Worm (Caenorhabditis elegans) whole organism, L4 larva: ENCODE data around the gene unc-6.

Experiments used
- F26F4.8 ChIP-seq: fragments of 200-800 bp; sonication (Bioruptor generic); conservative IDR thresholded peaks from 2 replicates; pipeline ENCODE4 v1.3.6; 2022; ENCODE audit warnings: missing genetic modification characterization, missing compliant biosample characterization
- F37D6.2 ChIP-seq: sonication (generic microtip); optimal IDR thresholded peaks from 2 replicates; lab custom pipeline; 2016; ENCODE audit warnings: mild to moderate bottlenecking, missing genetic modification characterization, missing compliant biosample characterization
- T26A8.4 ChIP-seq: fragments of 200-800 bp; sonication (Bioruptor generic); IDR thresholded peaks from 2 replicates; pipeline ENCODE4 v1.3.6; 2022; ENCODE audit warnings: missing genetic modification characterization, missing compliant biosample characterization
- Y48G9A.11 ChIP-seq: fragments of 200-800 bp; sonication (Bioruptor generic); IDR thresholded peaks from 2 replicates; pipeline ENCODE4 v1.3.6; 2022; ENCODE audit warnings: missing genetic modification reagents, missing genetic modification characterization, missing compliant biosample characterization
- Y5F2A.4 ChIP-seq: fragments of 200-800 bp; sonication (Bioruptor generic); optimal IDR thresholded peaks from 2 replicates; lab custom pipeline; 2018; ENCODE audit warnings: mild to moderate bottlenecking, missing genetic modification characterization, missing compliant biosample characterization
- Y75B8A.6 ChIP-seq: fragments of 200-800 bp; sonication (Bioruptor generic); IDR thresholded peaks from 2 replicates; pipeline ENCODE4 v1.3.6; 2022; ENCODE audit warnings: missing genetic modification reagents, missing genetic modification characterization, missing compliant biosample characterization
- ZK337.2 ChIP-seq: fragments of 200-800 bp; sonication (Bioruptor generic); IDR thresholded peaks from 2 replicates; pipeline ENCODE4 v1.3.6; 2022; ENCODE audit warnings: missing genetic modification reagents, missing genetic modification characterization, missing compliant biosample characterization
- aha-1 ChIP-seq: fragments of 150-350 bp; peaks from one replicate; lab custom pipeline; 2014; ENCODE audit warnings: missing biosample characterization, missing genetic modification characterization
- ama-1 ChIP-seq: fragments of 150-350 bp; optimal IDR thresholded peaks from 2 replicates; lab custom pipeline; 2014; ENCODE audit warnings: inconsistent platforms, mixed read lengths
- ceh-20 ChIP-seq: fragments of 200-800 bp; sonication (Bioruptor generic); IDR thresholded peaks from 2 replicates; pipeline ENCODE4 v1.3.6; 2022; ENCODE audit warnings: missing genetic modification reagents, missing genetic modification characterization, missing compliant biosample characterization
- ceh-28 ChIP-seq: fragments of 150-350 bp; optimal IDR thresholded peaks from 2 replicates; lab custom pipeline; 2014; ENCODE audit warnings: missing biosample characterization, missing genetic modification reagents, missing genetic modification characterization
- ceh-44 ChIP-seq: fragments of 200-800 bp; sonication (Bioruptor generic); IDR thresholded peaks from 2 replicates; pipeline ENCODE4 v1.3.6; 2022; ENCODE audit warnings: missing genetic modification reagents, missing genetic modification characterization, missing compliant biosample characterization
- cey-2 ChIP-seq: sonication (generic microtip); optimal IDR thresholded peaks from 3 replicates; lab custom pipeline; 2017; ENCODE audit warnings: missing genetic modification characterization, mild to moderate bottlenecking, missing compliant biosample characterization, antibody characterized with exemption, borderline replicate concordance; ENCODE audit not compliant: insufficient read depth
- ctbp-1 ChIP-seq: fragments of 200-800 bp; sonication (Bioruptor generic); IDR thresholded peaks from 2 replicates; pipeline ENCODE4 v1.3.6; 2022; ENCODE audit warnings: missing genetic modification reagents, missing genetic modification characterization, missing compliant biosample characterization
- daf-16 ChIP-seq, 3 experiments: sonication (generic microtip); optimal IDR thresholded peaks; 2 replicates each; lab custom pipeline; 2016 to 2017; ENCODE audit warnings: missing genetic modification characterization in 3 of 3, missing genetic modification reagents in 3 of 3, mild to moderate bottlenecking in 2 of 3, missing compliant biosample characterization in 2 of 3, missing biosample characterization in 1 of 3, moderate library complexity in 1 of 3
- dmd-8 ChIP-seq: fragments of 200-800 bp; sonication (Bioruptor generic); IDR thresholded peaks from 2 replicates; pipeline ENCODE4 v1.3.6; 2022; ENCODE audit warnings: missing genetic modification characterization, missing compliant biosample characterization
- dpl-1 ChIP-seq: fragments of 150-350 bp; optimal IDR thresholded peaks from 2 replicates; lab custom pipeline; 2014; ENCODE audit warnings: missing biosample characterization, missing genetic modification reagents, missing genetic modification characterization
- duxl-1 ChIP-seq: sonication (generic microtip); optimal IDR thresholded peaks from 2 replicates; lab custom pipeline; 2016; ENCODE audit warnings: mild to moderate bottlenecking, missing genetic modification characterization, moderate library complexity, missing compliant biosample characterization; ENCODE audit not compliant: poor library complexity
- dve-1 ChIP-seq: sonication (generic microtip); optimal IDR thresholded peaks from 2 replicates; lab custom pipeline; 2017; ENCODE audit warnings: antibody characterized with exemption, mild to moderate bottlenecking, missing genetic modification characterization, missing compliant biosample characterization; ENCODE audit not compliant: insufficient read depth
- egl-43 ChIP-seq: fragments of 200-800 bp; sonication (Bioruptor generic); IDR thresholded peaks from 2 replicates; pipeline ENCODE4 v1.3.6; 2022; ENCODE audit warnings: missing genetic modification reagents, missing genetic modification characterization, missing compliant biosample characterization
- fkh-10 ChIP-seq: fragments of 150-350 bp; optimal IDR thresholded peaks from 2 replicates; lab custom pipeline; 2014; ENCODE audit warnings: missing biosample characterization, missing genetic modification reagents, missing genetic modification characterization
- fos-1 ChIP-seq: fragments of 150-350 bp; optimal IDR thresholded peaks from 2 replicates; lab custom pipeline; 2014; ENCODE audit warnings: missing biosample characterization, missing genetic modification characterization
- hif-1 ChIP-seq, 2 experiments: sonication (generic microtip); optimal IDR thresholded peaks; 2 replicates each; lab custom pipeline; 2016 to 2017; ENCODE audit warnings: missing compliant biosample characterization in 2 of 2, missing genetic modification characterization in 2 of 2, missing genetic modification reagents in 2 of 2, missing genotype in 2 of 2, mild to moderate bottlenecking in 1 of 2
- hlh-11 ChIP-seq: fragments of 200-800 bp; sonication (Bioruptor generic); optimal IDR thresholded peaks from 2 replicates; lab custom pipeline; 2018; ENCODE audit warnings: mild to moderate bottlenecking, missing genetic modification characterization, missing compliant biosample characterization
- hlh-30 ChIP-seq: sonication (generic microtip); optimal IDR thresholded peaks from 2 replicates; lab custom pipeline; 2017; ENCODE audit warnings: antibody characterized with exemption, mild to moderate bottlenecking, missing genetic modification characterization, missing compliant biosample characterization; ENCODE audit not compliant: insufficient read depth
- jun-1 ChIP-seq: fragments of 150-350 bp; optimal IDR thresholded peaks from 2 replicates; lab custom pipeline; 2014; ENCODE audit warnings: missing biosample characterization, missing genetic modification reagents, missing genetic modification characterization
- lim-7 ChIP-seq: fragments of 200-800 bp; sonication (Bioruptor generic); IDR thresholded peaks from 2 replicates; pipeline ENCODE4 v1.3.6; 2022; ENCODE audit warnings: missing genetic modification characterization, missing compliant biosample characterization
- lin-1 ChIP-seq: fragments of 200-800 bp; sonication (Bioruptor generic); IDR thresholded peaks from 2 replicates; pipeline ENCODE4 v1.3.6; 2022; ENCODE audit warnings: missing genetic modification reagents, missing genetic modification characterization, missing compliant biosample characterization
- lin-13 ChIP-seq: fragments of 150-350 bp; optimal IDR thresholded peaks from 2 replicates; lab custom pipeline; 2014; ENCODE audit warnings: missing biosample characterization, missing genetic modification reagents, missing genetic modification characterization
- madf-5 ChIP-seq, 2 experiments: fragments of 200-800 bp; sonication (Bioruptor generic); IDR thresholded peaks; 2 replicates each; pipeline ENCODE4 v1.3.6; 2022; ENCODE audit warnings: missing compliant biosample characterization in 2 of 2, missing genetic modification characterization in 2 of 2
- mdl-1 ChIP-seq, 2 experiments: fragments of 150-350 bp in 1 of 2; sonication (generic microtip) in 1 of 2; optimal IDR thresholded peaks; 2 replicates each; lab custom pipeline; 2014 to 2017; ENCODE audit warnings: missing biosample characterization in 2 of 2, missing genetic modification characterization in 2 of 2
- mdt-29 ChIP-seq: fragments of 200-800 bp; sonication (Bioruptor generic); IDR thresholded peaks from 2 replicates; pipeline ENCODE4 v1.3.6; 2022; ENCODE audit warnings: missing genetic modification reagents, missing genetic modification characterization, missing compliant biosample characterization
- mep-1 ChIP-seq: fragments of 150-350 bp; sonication (generic microtip); optimal IDR thresholded peaks from 3 replicates; lab custom pipeline; 2014; ENCODE audit warnings: missing biosample characterization, missing genetic modification characterization
- mxl-2 ChIP-seq: fragments of 200-800 bp; sonication (Bioruptor generic); conservative IDR thresholded peaks from 2 replicates; pipeline ENCODE4 v1.3.6; 2022; ENCODE audit warnings: missing genetic modification reagents, missing genetic modification characterization, missing compliant biosample characterization
- mxl-3 ChIP-seq: fragments of 200-800 bp; sonication (Bioruptor generic); optimal IDR thresholded peaks from 2 replicates; lab custom pipeline; 2018; ENCODE audit warnings: mild to moderate bottlenecking, missing genetic modification characterization, missing compliant biosample characterization
- nhr-25 ChIP-seq: sonication (generic microtip); optimal IDR thresholded peaks from 2 replicates; lab custom pipeline; 2017; ENCODE audit warnings: missing genetic modification characterization, mild to moderate bottlenecking, missing compliant biosample characterization, antibody characterized with exemption, moderate library complexity, borderline replicate concordance; ENCODE audit not compliant: insufficient read depth
- nhr-41 ChIP-seq: fragments of 200-800 bp; sonication (Bioruptor generic); IDR thresholded peaks from 2 replicates; pipeline ENCODE4 v1.3.6; 2022; ENCODE audit warnings: missing genetic modification reagents, missing genetic modification characterization, missing compliant biosample characterization
- nhr-42 ChIP-seq: fragments of 200-800 bp; sonication (Bioruptor generic); IDR thresholded peaks from 2 replicates; pipeline ENCODE4 v1.3.6; 2022; ENCODE audit warnings: missing genetic modification characterization, missing compliant biosample characterization
- sdz-12 ChIP-seq: fragments of 200-800 bp; sonication (Bioruptor generic); optimal IDR thresholded peaks from 2 replicates; lab custom pipeline; 2018; ENCODE audit warnings: mild to moderate bottlenecking, missing genetic modification characterization, missing compliant biosample characterization
- snpc-1.2 ChIP-seq: fragments of 200-800 bp; sonication (Bioruptor generic); IDR thresholded peaks from 2 replicates; pipeline ENCODE4 v1.3.6; 2022; ENCODE audit warnings: missing genetic modification reagents, missing genetic modification characterization, missing compliant biosample characterization
- unc-130 ChIP-seq: sonication (generic microtip); optimal IDR thresholded peaks from 2 replicates; lab custom pipeline; 2016; ENCODE audit warnings: missing genetic modification reagents, missing genetic modification characterization, missing compliant biosample characterization
- unc-62 ChIP-seq, 3 experiments: fragments of 150-350 bp in 1 of 3; sonication (generic microtip); optimal IDR thresholded peaks in 2 of 3; peaks in 1 of 3; 1 replicate in 1 of 3; 2 replicates in 2 of 3; lab custom pipeline; 2014 to 2017; ENCODE audit warnings: missing biosample characterization in 3 of 3, missing genetic modification characterization in 3 of 3, missing genetic modification reagents in 3 of 3, missing genotype in 1 of 3
- vab-7 ChIP-seq: fragments of 200-800 bp; sonication (Bioruptor generic); IDR thresholded peaks from 2 replicates; pipeline ENCODE4 v1.3.6; 2022; ENCODE audit warnings: missing genetic modification reagents, missing genetic modification characterization, missing compliant biosample characterization
- zfp-2 ChIP-seq: sonication (generic microtip); optimal IDR thresholded peaks from 2 replicates; lab custom pipeline; 2016; ENCODE audit warnings: mild to moderate bottlenecking, missing genetic modification characterization, missing compliant biosample characterization
- zip-2 ChIP-seq: fragments of 150-350 bp; optimal IDR thresholded peaks from 2 replicates; lab custom pipeline; 2014; ENCODE audit warnings: missing biosample characterization, missing genetic modification characterization

unc-6 gene

ce11 chrX:6901078-6901477 is 11.6 kb downstream of the unc-6 start, which contains the start of gene pes-23:
pes-23 (plus strand) TSS chrX:6901378.
- TF ChIP-seq dve-1 (tag; lab: Kevin White, UChicago) = no peak
- TF ChIP-seq hlh-11 (tag; lab: Kevin White, UChicago) = no peak
- no peak for TF ChIP-seq mdl-1 (tag; optimal IDR thresholded peaks at IDR 0.05; lab: Kevin White, UChicago)
- TF ChIP-seq hlh-30 (tag; lab: Kevin White, UChicago) = no peak
- TF ChIP-seq hif-1 (tag; optimal IDR thresholded peaks at IDR 0.05; lab: Kevin White, UChicago) = no peak
- no peak for TF ChIP-seq daf-16 (GFP tag; optimal IDR thresholded peaks at IDR 0.05; lab: Kevin White, UChicago)
- TF ChIP-seq daf-16 (tag; optimal IDR thresholded peaks at IDR 0.05; lab: Kevin White, UChicago) = no peak
- no peak for TF ChIP-seq ZK337.2 (GFP tag; lab: Robert Waterston, UW)
- TF ChIP-seq unc-62 (GFP tag; optimal IDR thresholded peaks at IDR 0.05 in 1 of 2; lab: Kevin White, UChicago) = no peak
- TF ChIP-seq unc-62 (tag; optimal IDR thresholded peaks at IDR 0.05; lab: Kevin White, UChicago) = no peak
- TF ChIP-seq fkh-10 (GFP tag; lab: Kevin White, UChicago) = no peak

DNA sequence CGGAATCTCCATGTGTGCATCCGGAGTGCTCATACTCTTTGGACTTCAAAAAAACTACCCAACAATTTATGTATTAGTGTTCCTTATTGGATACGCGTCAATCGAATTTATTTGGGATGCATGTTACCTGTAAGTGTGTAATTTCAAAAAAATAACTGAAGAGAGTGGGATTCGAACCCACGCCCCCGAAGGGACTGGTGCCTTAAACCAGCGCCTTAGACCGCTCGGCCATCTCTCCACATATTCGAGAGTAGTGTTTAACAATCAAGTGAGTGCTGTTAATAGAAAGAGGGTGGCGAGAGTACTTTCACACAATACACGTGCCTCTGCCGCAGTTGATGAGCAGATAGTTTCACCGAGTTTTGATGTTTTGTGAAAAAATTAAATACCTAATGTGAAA is 13.5 kb downstream of the unc-6 start:
- TF ChIP-seq lin-1 (GFP tag; lab: Robert Waterston, UW) = peak; percentile 66; the same call in 1 of the 2 replicates
- TF ChIP-seq mdl-1 (tag; optimal IDR thresholded peaks at IDR 0.05; lab: Kevin White, UChicago) = peak; percentile 29 to 92
- TF ChIP-seq dpl-1 (GFP tag; lab: Kevin White, UChicago) = no peak
- TF ChIP-seq mxl-2 = 0 out of 2 replicates have a peak, but pooled peaks have one; percentile 33
- peak; percentile 19 for TF ChIP-seq Y5F2A.4 (GFP tag; lab: Kevin White, UChicago)
- peak; percentile 73 for TF ChIP-seq T26A8.4 (GFP tag; lab: Robert Waterston, UW)
- peak; percentile 79 for TF ChIP-seq vab-7
- TF ChIP-seq unc-130 (GFP tag; lab: Kevin White, UChicago) = peak; percentile 23
- no peak for TF ChIP-seq cey-2 (tag; lab: Kevin White, UChicago)
- peak; percentile 61; the same call in 1 of the 2 replicates for TF ChIP-seq Y48G9A.11 (GFP tag; lab: Robert Waterston, UW)
- peak; percentile 76 for TF ChIP-seq ZK337.2 (GFP tag; lab: Robert Waterston, UW)
- peak; percentile 64 to 73; a peak in 3 of 4 replicates for TF ChIP-seq madf-5 (GFP tag; IDR thresholded peaks at IDR 0.05; lab: Robert Waterston, UW)
- TF ChIP-seq Y75B8A.6 (GFP tag; lab: Robert Waterston, UW) = 0 out of 2 replicates have a peak, but pooled peaks have one; percentile 62
- TF ChIP-seq dmd-8 (GFP tag; lab: Robert Waterston, UW) = peak; percentile 88
- peak; percentile 25 for TF ChIP-seq sdz-12
- peak; percentile 70 for TF ChIP-seq mxl-3 (GFP tag; lab: Kevin White, UChicago)
- TF ChIP-seq ceh-20 (GFP tag; lab: Robert Waterston, UW) = peak; percentile 63; the same call in 1 of the 2 replicates
- peak; percentile 61 for TF ChIP-seq aha-1 (tag; lab: Kevin White, UChicago)
- peak; percentile 27 for TF ChIP-seq zip-2
- peak; percentile 83 for TF ChIP-seq snpc-1.2
- TF ChIP-seq duxl-1 (tag; lab: Kevin White, UChicago) = peak; percentile 80
- peak; percentile 87 for TF ChIP-seq F26F4.8 (GFP tag; lab: Robert Waterston, UW)
- TF ChIP-seq hlh-30 (tag; lab: Kevin White, UChicago) = peak; percentile 73
- TF ChIP-seq F37D6.2 = no peak
- TF ChIP-seq egl-43 (GFP tag; lab: Robert Waterston, UW) = no peak; the same call in 1 of the 2 replicates
- 0 out of 2 replicates have a peak, but pooled peaks have one; percentile 30 for TF ChIP-seq ceh-44
- peak; percentile 79 for TF ChIP-seq lim-7 (GFP tag; lab: Robert Waterston, UW)
- no peak for TF ChIP-seq jun-1 (tag; lab: Kevin White, UChicago)
- no peak for TF ChIP-seq nhr-42 (GFP tag; lab: Robert Waterston, UW)
- peak; percentile 29 for TF ChIP-seq zfp-2
- TF ChIP-seq ceh-28 (tag; lab: Kevin White, UChicago) = no peak
- peak; percentile 62; the same call in 1 of the 2 replicates for TF ChIP-seq mdt-29 (GFP tag; lab: Robert Waterston, UW)
- 0 out of 2 replicates have a peak, but pooled peaks have one; percentile 17 for TF ChIP-seq nhr-41 (GFP tag; lab: Robert Waterston, UW)
- TF ChIP-seq daf-16 (GFP tag; optimal IDR thresholded peaks at IDR 0.05; lab: Kevin White, UChicago) = peak; percentile 49 to 79
- TF ChIP-seq daf-16 (tag; optimal IDR thresholded peaks at IDR 0.05; lab: Kevin White, UChicago) = peak; percentile 63
- peak; percentile 69 for TF ChIP-seq mep-1
- no peak for TF ChIP-seq lin-13 (GFP tag; lab: Kevin White, UChicago)
- peak; percentile 89 for TF ChIP-seq ctbp-1
- no peak for TF ChIP-seq ama-1 (lab: Kevin White, UChicago)
- no peak for TF ChIP-seq fos-1 (tag; lab: Kevin White, UChicago)
- no peak for TF ChIP-seq nhr-25
